Worm (Caenorhabditis elegans) whole organism, L4 larva: ENCODE data around the gene T08D10.3.

Experiments
- F26F4.8 ChIP-seq: fragments of 200-800 bp; sonication (Bioruptor generic); conservative IDR thresholded peaks from 2 replicates; pipeline ENCODE4 v1.3.6; 2022; ENCODE audit warnings: missing genetic modification characterization, missing compliant biosample characterization
- F37D6.2 ChIP-seq: sonication (generic microtip); optimal IDR thresholded peaks from 2 replicates; lab custom pipeline; 2016; ENCODE audit warnings: mild to moderate bottlenecking, missing genetic modification characterization, missing compliant biosample characterization
- F49E8.2 ChIP-seq: sonication (generic microtip); optimal IDR thresholded peaks from 2 replicates; lab custom pipeline; 2016; ENCODE audit warnings: missing compliant biosample characterization, mild to moderate bottlenecking, missing genetic modification characterization, borderline replicate concordance
- T20F7.1 ChIP-seq: fragments of 200-800 bp; sonication (Bioruptor generic); optimal IDR thresholded peaks from 2 replicates; lab custom pipeline; 2018; ENCODE audit warnings: mild to moderate bottlenecking, missing genetic modification characterization, missing compliant biosample characterization
- Y5F2A.4 ChIP-seq: fragments of 200-800 bp; sonication (Bioruptor generic); optimal IDR thresholded peaks from 2 replicates; lab custom pipeline; 2018; ENCODE audit warnings: mild to moderate bottlenecking, missing genetic modification characterization, missing compliant biosample characterization
- ZK546.5 ChIP-seq, 2 experiments: sonication (generic microtip); optimal IDR thresholded peaks; 2 replicates each; lab custom pipeline; 2017; ENCODE audit warnings: missing biosample characterization in 2 of 2, missing genetic modification characterization in 2 of 2
- arid-1 ChIP-seq: fragments of 200-800 bp; sonication (Bioruptor generic); conservative IDR thresholded peaks from 2 replicates; pipeline ENCODE4 v1.3.6; 2022; ENCODE audit warnings: missing genetic modification reagents, missing genetic modification characterization, missing compliant biosample characterization
- ceh-20 ChIP-seq: fragments of 200-800 bp; sonication (Bioruptor generic); IDR thresholded peaks from 2 replicates; pipeline ENCODE4 v1.3.6; 2022; ENCODE audit warnings: missing genetic modification reagents, missing genetic modification characterization, missing compliant biosample characterization
- ceh-28 ChIP-seq: fragments of 150-350 bp; optimal IDR thresholded peaks from 2 replicates; lab custom pipeline; 2014; ENCODE audit warnings: missing biosample characterization, missing genetic modification reagents, missing genetic modification characterization
- ceh-44 ChIP-seq: fragments of 200-800 bp; sonication (Bioruptor generic); IDR thresholded peaks from 2 replicates; pipeline ENCODE4 v1.3.6; 2022; ENCODE audit warnings: missing genetic modification reagents, missing genetic modification characterization, missing compliant biosample characterization
- ces-1 ChIP-seq: fragments of 150-350 bp; sonication (generic microtip); optimal IDR thresholded peaks from 4 replicates; lab custom pipeline; 2014; ENCODE audit warnings: missing biosample characterization, missing genetic modification reagents, missing genetic modification characterization
- ctbp-1 ChIP-seq: fragments of 200-800 bp; sonication (Bioruptor generic); IDR thresholded peaks from 2 replicates; pipeline ENCODE4 v1.3.6; 2022; ENCODE audit warnings: missing genetic modification reagents, missing genetic modification characterization, missing compliant biosample characterization
- daf-12 ChIP-seq: fragments of 150-350 bp; optimal IDR thresholded peaks from 2 replicates; lab custom pipeline; 2014; ENCODE audit warnings: missing biosample characterization, missing genetic modification reagents, missing genetic modification characterization
- daf-16 ChIP-seq, 3 experiments: sonication (generic microtip); optimal IDR thresholded peaks; 2 replicates each; lab custom pipeline; 2016 to 2017; ENCODE audit warnings: missing genetic modification characterization in 3 of 3, missing genetic modification reagents in 3 of 3, mild to moderate bottlenecking in 2 of 3, missing compliant biosample characterization in 2 of 3, missing biosample characterization in 1 of 3, moderate library complexity in 1 of 3
- daf-19 ChIP-seq: fragments of 200-800 bp; sonication (Bioruptor generic); conservative IDR thresholded peaks from 2 replicates; pipeline ENCODE4 v1.3.6; 2022; ENCODE audit warnings: missing genetic modification characterization, missing compliant biosample characterization
- daf-8 ChIP-seq: fragments of 200-800 bp; sonication (Bioruptor generic); IDR thresholded peaks from 2 replicates; pipeline ENCODE4 v1.3.6; 2022; ENCODE audit warnings: missing genetic modification characterization, missing compliant biosample characterization
- dmd-9 ChIP-seq: fragments of 200-800 bp; sonication (Bioruptor generic); IDR thresholded peaks from 2 replicates; pipeline ENCODE4 v1.3.6; 2022; ENCODE audit warnings: missing genetic modification reagents, missing genetic modification characterization, missing compliant biosample characterization
- dpl-1 ChIP-seq: fragments of 150-350 bp; optimal IDR thresholded peaks from 2 replicates; lab custom pipeline; 2014; ENCODE audit warnings: missing biosample characterization, missing genetic modification reagents, missing genetic modification characterization
- duxl-1 ChIP-seq: sonication (generic microtip); optimal IDR thresholded peaks from 2 replicates; lab custom pipeline; 2016; ENCODE audit warnings: mild to moderate bottlenecking, missing genetic modification characterization, moderate library complexity, missing compliant biosample characterization; ENCODE audit not compliant: poor library complexity
- fkh-10 ChIP-seq: fragments of 150-350 bp; optimal IDR thresholded peaks from 2 replicates; lab custom pipeline; 2014; ENCODE audit warnings: missing biosample characterization, missing genetic modification reagents, missing genetic modification characterization
- fos-1 ChIP-seq: fragments of 150-350 bp; optimal IDR thresholded peaks from 2 replicates; lab custom pipeline; 2014; ENCODE audit warnings: missing biosample characterization, missing genetic modification characterization
- hlh-11 ChIP-seq: fragments of 200-800 bp; sonication (Bioruptor generic); optimal IDR thresholded peaks from 2 replicates; lab custom pipeline; 2018; ENCODE audit warnings: mild to moderate bottlenecking, missing genetic modification characterization, missing compliant biosample characterization
- lim-7 ChIP-seq: fragments of 200-800 bp; sonication (Bioruptor generic); IDR thresholded peaks from 2 replicates; pipeline ENCODE4 v1.3.6; 2022; ENCODE audit warnings: missing genetic modification characterization, missing compliant biosample characterization
- lin-1 ChIP-seq: fragments of 200-800 bp; sonication (Bioruptor generic); IDR thresholded peaks from 2 replicates; pipeline ENCODE4 v1.3.6; 2022; ENCODE audit warnings: missing genetic modification reagents, missing genetic modification characterization, missing compliant biosample characterization
- lin-29 ChIP-seq: fragments of 200-800 bp; sonication (Bioruptor generic); IDR thresholded peaks from 2 replicates; pipeline ENCODE4 v1.3.6; 2022; ENCODE audit warnings: missing genetic modification reagents, missing genetic modification characterization, missing compliant biosample characterization
- lin-38 ChIP-seq: fragments of 200-800 bp; sonication (Bioruptor generic); IDR thresholded peaks from 2 replicates; pipeline ENCODE4 v1.3.6; 2022; ENCODE audit warnings: missing genetic modification reagents, missing genetic modification characterization, missing compliant biosample characterization
- lin-39 ChIP-seq: fragments of 150-350 bp; optimal IDR thresholded peaks from 2 replicates; lab custom pipeline; 2014; ENCODE audit warnings: missing biosample characterization, missing genetic modification reagents, missing genetic modification characterization
- lir-3 ChIP-seq: sonication (generic microtip); optimal IDR thresholded peaks from 2 replicates; lab custom pipeline; 2016; ENCODE audit warnings: mild to moderate bottlenecking, missing genetic modification characterization, missing compliant biosample characterization
- madf-9 ChIP-seq: fragments of 200-800 bp; sonication (Bioruptor generic); conservative IDR thresholded peaks from 2 replicates; pipeline ENCODE4 v1.3.6; 2022; ENCODE audit warnings: missing genetic modification reagents, missing genetic modification characterization, missing compliant biosample characterization
- mdt-29 ChIP-seq: fragments of 200-800 bp; sonication (Bioruptor generic); IDR thresholded peaks from 2 replicates; pipeline ENCODE4 v1.3.6; 2022; ENCODE audit warnings: missing genetic modification reagents, missing genetic modification characterization, missing compliant biosample characterization
- mxl-3 ChIP-seq: fragments of 200-800 bp; sonication (Bioruptor generic); optimal IDR thresholded peaks from 2 replicates; lab custom pipeline; 2018; ENCODE audit warnings: mild to moderate bottlenecking, missing genetic modification characterization, missing compliant biosample characterization
- nhr-10 ChIP-seq: fragments of 150-350 bp; optimal IDR thresholded peaks from 2 replicates; lab custom pipeline; 2014; ENCODE audit warnings: missing biosample characterization, missing genetic modification characterization
- nhr-102 ChIP-seq: sonication (generic microtip); optimal IDR thresholded peaks from 2 replicates; lab custom pipeline; 2016; ENCODE audit warnings: mild to moderate bottlenecking, missing genetic modification characterization, moderate library complexity, missing compliant biosample characterization
- nhr-11 ChIP-seq: fragments of 150-350 bp; optimal IDR thresholded peaks from 2 replicates; lab custom pipeline; 2014; ENCODE audit warnings: missing biosample characterization, missing genetic modification characterization
- nhr-111 ChIP-seq: fragments of 200-800 bp; sonication (Bioruptor generic); optimal IDR thresholded peaks from 2 replicates; lab custom pipeline; 2018; ENCODE audit warnings: mild to moderate bottlenecking, missing genetic modification characterization, missing compliant biosample characterization
- nhr-28 ChIP-seq: fragments of 150-350 bp; optimal IDR thresholded peaks from 2 replicates; lab custom pipeline; 2014; ENCODE audit warnings: missing biosample characterization, missing genetic modification characterization
- nhr-42 ChIP-seq: fragments of 200-800 bp; sonication (Bioruptor generic); IDR thresholded peaks from 2 replicates; pipeline ENCODE4 v1.3.6; 2022; ENCODE audit warnings: missing genetic modification characterization, missing compliant biosample characterization
- nhr-48 ChIP-seq: sonication (generic microtip); optimal IDR thresholded peaks from 2 replicates; lab custom pipeline; 2016; ENCODE audit warnings: mild to moderate bottlenecking, missing genetic modification characterization, missing compliant biosample characterization
- nhr-76 ChIP-seq: fragments of 150-350 bp; optimal IDR thresholded peaks from 2 replicates; lab custom pipeline; 2014; ENCODE audit warnings: missing biosample characterization, missing genetic modification characterization
- nhr-77 ChIP-seq: fragments of 150-350 bp; optimal IDR thresholded peaks from 2 replicates; lab custom pipeline; 2014; ENCODE audit warnings: missing biosample characterization, missing genetic modification characterization
- pha-4 ChIP-seq, 2 experiments: fragments of 150-350 bp in 1 of 2; fragments of 200-800 bp in 1 of 2; sonication (Bioruptor generic) in 1 of 2; IDR thresholded peaks in 1 of 2; optimal IDR thresholded peaks in 1 of 2; 2 replicates each; pipeline versions ENCODE4 v1.3.6 to Lab custom; 2014 to 2022; ENCODE audit warnings: missing genetic modification characterization in 2 of 2, missing genetic modification reagents in 2 of 2, missing biosample characterization in 1 of 2, missing compliant biosample characterization in 1 of 2
- pqm-1 ChIP-seq: sonication (generic microtip); optimal IDR thresholded peaks from 2 replicates; lab custom pipeline; 2017; ENCODE audit warnings: missing biosample characterization, missing genetic modification characterization
- skn-1 ChIP-seq: fragments of 150-350 bp; optimal IDR thresholded peaks from 2 replicates; lab custom pipeline; 2014; ENCODE audit warnings: missing biosample characterization, missing genetic modification characterization
- snpc-1.2 ChIP-seq: fragments of 200-800 bp; sonication (Bioruptor generic); IDR thresholded peaks from 2 replicates; pipeline ENCODE4 v1.3.6; 2022; ENCODE audit warnings: missing genetic modification reagents, missing genetic modification characterization, missing compliant biosample characterization
- spr-3 ChIP-seq: fragments of 200-800 bp; sonication (Bioruptor generic); optimal IDR thresholded peaks from 2 replicates; lab custom pipeline; 2018; ENCODE audit warnings: mild to moderate bottlenecking, missing genetic modification characterization, missing compliant biosample characterization
- tag-97 ChIP-seq: fragments of 200-800 bp; sonication (Bioruptor generic); IDR thresholded peaks from 2 replicates; pipeline ENCODE4 v1.3.6; 2022; ENCODE audit warnings: missing genetic modification characterization, missing compliant biosample characterization
- zag-1 ChIP-seq: fragments of 150-350 bp; optimal IDR thresholded peaks from 2 replicates; lab custom pipeline; 2014; ENCODE audit warnings: missing biosample characterization, missing genetic modification characterization
- zfp-2 ChIP-seq: sonication (generic microtip); optimal IDR thresholded peaks from 2 replicates; lab custom pipeline; 2016; ENCODE audit warnings: mild to moderate bottlenecking, missing genetic modification characterization, missing compliant biosample characterization
- zfp-3 ChIP-seq: fragments of 200-800 bp; sonication (Bioruptor generic); conservative IDR thresholded peaks from 2 replicates; pipeline ENCODE4 v1.3.6; 2022; ENCODE audit warnings: missing genetic modification reagents, missing genetic modification characterization, missing compliant biosample characterization
- zip-11 ChIP-seq: fragments of 200-800 bp; sonication (Bioruptor generic); IDR thresholded peaks from 2 replicates; pipeline ENCODE4 v1.3.6; 2022; ENCODE audit warnings: missing genetic modification characterization, missing compliant biosample characterization
- zip-2 ChIP-seq: fragments of 150-350 bp; optimal IDR thresholded peaks from 2 replicates; lab custom pipeline; 2014; ENCODE audit warnings: missing biosample characterization, missing genetic modification characterization

The T08D10.3 gene

DNA sequence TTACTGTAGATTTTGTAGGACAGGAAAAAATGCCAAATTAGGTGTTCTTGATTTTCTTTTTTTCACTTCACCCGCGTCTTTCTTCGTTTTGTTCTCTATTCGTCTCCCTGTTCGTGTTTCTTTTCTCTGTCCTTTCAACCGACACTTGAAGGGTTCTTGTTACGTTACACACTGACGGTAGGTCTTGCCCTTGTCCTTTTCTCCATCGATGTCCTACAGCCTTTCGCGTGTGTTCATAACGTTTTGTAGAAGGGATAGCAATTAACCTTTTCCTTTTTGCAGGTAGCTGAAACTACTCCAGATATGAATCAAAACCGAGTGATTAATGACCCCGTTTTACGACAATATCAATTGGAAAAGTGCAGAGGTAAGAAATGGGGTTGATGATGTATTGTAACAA is 31.1 kb upstream of the T08D10.3 start, which contains the start of gene F55G7.1 (continued):
- TF ChIP-seq spr-3 (GFP tag; lab: Kevin White, UChicago) = peak; percentile 58
- no peak for TF ChIP-seq F49E8.2 (tag; lab: Kevin White, UChicago)
- no peak for TF ChIP-seq ctbp-1
- TF ChIP-seq snpc-1.2 (GFP tag; lab: Robert Waterston, UW) = no peak
- no peak for TF ChIP-seq daf-8 (GFP tag; lab: Robert Waterston, UW)
- no peak for TF ChIP-seq zag-1 (tag; lab: Kevin White, UChicago)
- TF ChIP-seq dpl-1 (GFP tag; lab: Kevin White, UChicago) = no peak
- TF ChIP-seq ceh-20 (GFP tag; lab: Robert Waterston, UW) = 0 out of 2 replicates have a peak, but pooled peaks have one; percentile 37
- TF ChIP-seq arid-1 (GFP tag; lab: Robert Waterston, UW) = no peak
- TF ChIP-seq nhr-111 (GFP tag; lab: Kevin White, UChicago) = no peak
- TF ChIP-seq nhr-76 (tag; lab: Kevin White, UChicago) = no peak
- TF ChIP-seq fos-1 = no peak
- TF ChIP-seq nhr-11 (tag; lab: Kevin White, UChicago) = no peak
- TF ChIP-seq nhr-48 (tag; lab: Kevin White, UChicago) = peak; percentile 13
- no peak for TF ChIP-seq Y5F2A.4 (GFP tag; lab: Kevin White, UChicago)
- TF ChIP-seq hlh-11 (tag; lab: Kevin White, UChicago) = no peak
- no peak; the same call in 1 of the 2 replicates for TF ChIP-seq pha-4 (GFP tag; IDR thresholded peaks at IDR 0.05; lab: Robert Waterston, UW)
- no peak for TF ChIP-seq pha-4 (tag; optimal IDR thresholded peaks at IDR 0.05; lab: Kevin White, UChicago)
- TF ChIP-seq daf-19 = no peak
- no peak for TF ChIP-seq zfp-3
- TF ChIP-seq ceh-44 (GFP tag; lab: Robert Waterston, UW) = peak; percentile 20; the same call in 1 of the 2 replicates
- TF ChIP-seq ZK546.5 (tag; optimal IDR thresholded peaks at IDR 0.05; lab: Kevin White, UChicago) = no peak
- TF ChIP-seq daf-12 = no peak
- TF ChIP-seq nhr-42 (GFP tag; lab: Robert Waterston, UW) = peak; percentile 60; the same call in 1 of the 2 replicates
- TF ChIP-seq lim-7 (GFP tag; lab: Robert Waterston, UW) = no peak
- TF ChIP-seq lir-3 = no peak
- TF ChIP-seq skn-1 (tag; lab: Kevin White, UChicago) = no peak
- TF ChIP-seq nhr-10 = peak; percentile 30
- TF ChIP-seq daf-16 (GFP tag; optimal IDR thresholded peaks at IDR 0.05; lab: Kevin White, UChicago) = peak in 1 of 2 experiments; percentile 47
- peak; percentile 50 for TF ChIP-seq daf-16 (tag; optimal IDR thresholded peaks at IDR 0.05; lab: Kevin White, UChicago)
- no peak for TF ChIP-seq tag-97 (GFP tag; lab: Robert Waterston, UW)
- TF ChIP-seq lin-38 = no peak
- TF ChIP-seq T20F7.1 = peak; percentile 68
- TF ChIP-seq ceh-28 (tag; lab: Kevin White, UChicago) = no peak
- TF ChIP-seq F26F4.8 (GFP tag; lab: Robert Waterston, UW) = no peak
- TF ChIP-seq zfp-2 (tag; lab: Kevin White, UChicago) = no peak
- TF ChIP-seq lin-1 = no peak
- TF ChIP-seq zip-11 (GFP tag; lab: Robert Waterston, UW) = no peak

DNA sequence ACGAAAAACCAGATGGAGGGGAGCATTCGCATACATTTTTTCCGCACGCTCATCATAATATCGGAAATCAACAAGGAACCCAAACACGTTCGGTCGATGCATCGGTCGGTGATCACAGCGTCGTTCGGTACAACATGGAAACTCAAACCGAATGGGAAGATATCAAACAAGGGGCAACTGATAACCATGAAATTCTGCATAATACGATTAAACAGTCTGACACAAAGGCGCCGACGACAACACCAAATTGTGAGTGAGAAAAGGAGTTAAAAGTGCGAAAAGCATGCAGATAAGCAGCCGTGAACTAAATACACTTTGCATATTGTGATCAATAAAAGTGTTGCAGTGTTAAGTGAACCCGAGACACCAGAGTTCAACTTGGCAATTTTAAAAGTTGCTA is 30.0 kb upstream of the T08D10.3 start:
- TF ChIP-seq mdt-29 = no peak
- no peak for TF ChIP-seq lin-39 (tag; lab: Kevin White, UChicago)
- no peak for TF ChIP-seq madf-9 (GFP tag; lab: Robert Waterston, UW)
- no peak for TF ChIP-seq nhr-102 (tag; lab: Kevin White, UChicago)
- no peak for TF ChIP-seq ZK546.5 (tag; optimal IDR thresholded peaks at IDR 0.05; lab: Kevin White, UChicago)
- TF ChIP-seq nhr-28 (tag; lab: Kevin White, UChicago) = no peak
- TF ChIP-seq fkh-10 (GFP tag; lab: Kevin White, UChicago) = no peak
- no peak for TF ChIP-seq lin-29
- TF ChIP-seq nhr-42 (GFP tag; lab: Robert Waterston, UW) = no peak
- TF ChIP-seq spr-3 (GFP tag; lab: Kevin White, UChicago) = no peak
- no peak for TF ChIP-seq duxl-1 (tag; lab: Kevin White, UChicago)
- no peak for TF ChIP-seq pha-4 (GFP tag; IDR thresholded peaks at IDR 0.05; lab: Robert Waterston, UW)
- no peak for TF ChIP-seq pha-4 (tag; optimal IDR thresholded peaks at IDR 0.05; lab: Kevin White, UChicago)
- TF ChIP-seq ces-1 (GFP tag; lab: Kevin White, UChicago) = no peak
- no peak for TF ChIP-seq zip-2 (tag; lab: Kevin White, UChicago)
- peak; percentile 29 for TF ChIP-seq pqm-1 (tag; lab: Kevin White, UChicago)
- TF ChIP-seq nhr-77 (tag; lab: Kevin White, UChicago) = no peak
- TF ChIP-seq dmd-9 (GFP tag; lab: Robert Waterston, UW) = no peak
- no peak for TF ChIP-seq mxl-3 (GFP tag; lab: Kevin White, UChicago)
- no peak for TF ChIP-seq F37D6.2 (tag; lab: Kevin White, UChicago)
- TF ChIP-seq daf-12 = no peak
- TF ChIP-seq fos-1 = no peak
